Fruit fly (Drosophila melanogaster) whole organism, pupa: ENCODE results near the gene tbc.

ENCODE experiments used
- CG12605 ChIP-seq: fragments of 200-800 bp; sonication (Bioruptor generic); IDR thresholded peaks from 2 replicates; pipeline ENCODE4 v1.3.6; 2022; ENCODE audit warnings: missing biosample characterization, missing genetic modification characterization
- CG8301 ChIP-seq: fragments of 200-800 bp; sonication (Bioruptor generic); optimal IDR thresholded peaks from 2 replicates; lab custom pipeline; 2018; ENCODE audit warnings: missing biosample characterization, mild to moderate bottlenecking, missing genetic modification characterization
- gl ChIP-seq: fragments of 200-800 bp; sonication (Bioruptor generic); optimal IDR thresholded peaks from 2 replicates; lab custom pipeline; 2018; ENCODE audit warnings: missing biosample characterization, mild to moderate bottlenecking, missing genetic modification characterization

- no peak for TF ChIP-seq CG8301 (tag; lab: Kevin White, UChicago)
- no peak for TF ChIP-seq gl (tag; lab: Kevin White, UChicago)
- no peak for TF ChIP-seq CG12605 (GFP tag; lab: Robert Waterston, UW)
These were observed 26.0 kb upstream of the tbc start for dm6 chrX:20423158-20423557.
